Worm (Caenorhabditis elegans): Measurements from ENCODE around the gene R160.12.

R160.12 gene

DNA sequence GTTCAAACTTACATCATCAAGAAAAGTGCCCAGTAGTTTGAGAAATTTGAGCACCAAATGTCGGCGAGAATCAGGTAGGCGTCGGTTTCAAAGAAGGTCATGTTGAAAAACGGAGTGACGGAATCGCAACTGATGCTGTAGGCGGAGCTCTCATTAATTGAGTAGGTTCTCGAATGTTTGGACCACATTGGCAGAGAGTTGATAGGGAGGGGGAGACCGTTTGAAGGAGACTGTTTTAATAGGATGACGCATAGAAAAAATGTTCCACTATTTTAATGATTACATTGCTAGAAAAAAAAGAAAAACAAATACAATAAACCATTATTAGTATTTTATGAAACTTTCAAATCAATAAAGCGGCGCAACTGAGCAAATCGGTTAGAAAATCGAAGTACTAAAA lies 14.4 kb downstream of the R160.12 start, which contains the start of gene F14H12.17:
TSS of gene F14H12.17 (minus strand) at position 101 of the 400 bp plus-strand sequence.
- TF ChIP-seq nfyb-1 (GFP tag; IDR thresholded peaks at IDR 0.05) (no peak), lir-1 (GFP tag; conservative IDR thresholded peaks at IDR 0.05) (no peak), lsy-27 (tag; optimal IDR thresholded peaks at IDR 0.05; ENCODE audit: borderline replicate concordance, insufficient read depth) (no peak)

DNA sequence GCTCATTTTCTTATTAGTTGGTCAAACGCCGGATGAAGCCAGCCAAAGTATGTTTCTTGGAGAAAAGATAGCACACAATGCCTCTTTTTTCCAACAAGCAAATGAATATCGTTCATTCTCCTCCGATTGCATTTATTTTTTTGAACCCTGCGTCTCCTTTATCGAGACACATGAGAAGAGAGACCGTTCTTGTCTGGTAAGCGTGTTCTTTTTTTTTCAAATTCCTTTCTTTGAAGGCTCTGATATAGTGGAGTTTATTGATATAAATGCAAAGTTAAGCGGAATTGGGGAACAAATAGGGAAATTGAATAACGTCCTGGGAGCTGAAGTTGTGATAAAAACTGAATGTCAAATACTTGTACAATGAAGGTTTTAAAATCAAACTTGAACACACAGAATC lies 15.1 kb downstream of the R160.12 start, which contains the start of gene F14H12.7:
TSS of gene F14H12.7 (minus strand) at position 101 of the 400 bp plus-strand sequence.
- no peak for TF ChIP-seq chd-7 (tag; optimal IDR thresholded peaks at IDR 0.05)

DNA sequence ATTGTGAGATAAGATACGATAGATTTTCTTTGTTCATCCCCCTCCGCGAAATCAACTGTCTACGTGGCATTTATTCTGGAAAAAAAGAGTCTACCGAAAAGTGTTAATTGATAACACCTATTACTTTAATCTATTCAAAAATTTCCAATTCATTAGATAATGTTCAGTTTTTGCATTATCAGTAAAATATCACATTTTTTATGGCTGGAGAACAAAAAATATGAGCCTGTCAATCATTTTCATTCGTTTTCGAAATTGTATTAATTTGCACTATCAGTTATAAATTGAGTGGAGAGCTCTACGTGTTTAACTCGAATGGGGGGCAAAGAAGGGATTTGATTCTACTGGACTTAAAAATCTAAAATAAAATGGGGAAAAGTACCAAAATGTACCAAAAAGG lies 18.6 kb downstream of the R160.12 start:
- TF ChIP-seq akir-1 (GFP tag; optimal IDR thresholded peaks at IDR 0.05) (no peak), nhr-80 (tag; optimal IDR thresholded peaks at IDR 0.05) (peak; percentile 58), unc-62 (GFP tag; optimal IDR thresholded peaks at IDR 0.05) (peak; percentile 8), cebp-2 (GFP tag; IDR thresholded peaks at IDR 0.05) (no peak), C06A6.2 (GFP tag; conservative IDR thresholded peaks at IDR 0.05) (no peak), let-526 (GFP tag; IDR thresholded peaks at IDR 0.05) (no peak), Y79H2A.3 (GFP tag; conservative IDR thresholded peaks at IDR 0.05) (no peak), nfya-2 (GFP tag; IDR thresholded peaks at IDR 0.05) (no peak), ztf-26 (tag; optimal IDR thresholded peaks at IDR 0.05) (no peak)

DNA sequence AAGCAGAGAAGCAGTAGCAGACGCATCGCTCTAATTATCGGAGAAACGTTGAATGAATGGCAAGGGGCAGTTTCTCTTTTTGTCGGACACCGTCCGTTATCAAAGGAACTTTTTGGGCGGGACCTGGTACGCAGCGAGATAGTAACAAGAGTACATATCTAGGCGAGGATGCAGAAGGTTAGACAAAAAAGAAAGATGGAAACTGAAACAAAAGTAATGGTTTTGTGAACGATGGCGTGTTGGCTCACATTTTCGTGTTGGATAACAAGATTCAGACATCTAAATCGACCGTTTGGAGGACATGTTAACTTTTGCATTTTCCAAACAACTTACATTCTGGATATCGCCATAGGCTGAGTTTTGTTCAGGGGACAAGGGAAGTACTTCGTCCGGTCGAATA lies 20.1 kb downstream of the R160.12 start, which contains the start of gene F14H12.6:
TSS of gene F14H12.6 (minus strand) at position 101 of the 400 bp plus-strand sequence.
- TF ChIP-seq cebp-1 (GFP tag; IDR thresholded peaks at IDR 0.05) (no peak), cebp-1 (tag; optimal IDR thresholded peaks at IDR 0.05) (no peak), hlh-12 (tag; optimal IDR thresholded peaks at IDR 0.05) (no peak), F37B4.10 (GFP tag; IDR thresholded peaks at IDR 0.05) (no peak), Y53F4B.3 (GFP tag; IDR thresholded peaks at IDR 0.05) (no peak), rcor-1 (GFP tag; IDR thresholded peaks at IDR 0.05) (no peak), hrde-1 (tag; optimal IDR thresholded peaks at IDR 0.05; ENCODE audit: borderline replicate concordance) (no peak), ztf-18 (tag; optimal IDR thresholded peaks at IDR 0.05) (no peak)

DNA sequence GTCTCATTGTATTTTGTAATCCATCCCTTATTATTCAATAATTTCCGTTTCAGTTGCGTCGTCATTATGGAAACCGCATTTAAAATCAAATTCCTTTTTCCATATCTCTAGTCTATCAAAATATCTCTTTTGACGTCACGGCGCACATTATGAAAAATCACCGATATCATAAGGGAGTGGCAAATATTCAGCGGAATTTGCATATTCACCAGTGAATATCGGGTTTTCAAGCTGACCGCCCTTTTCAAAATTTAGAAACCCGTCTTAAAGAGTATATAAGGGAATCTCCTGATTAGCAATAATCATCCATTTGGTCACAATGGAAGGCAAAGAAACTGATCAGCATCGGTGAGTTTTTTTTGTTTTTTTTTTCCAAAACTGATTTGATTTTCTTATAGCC lies 24.3 kb downstream of the R160.12 start, which contains the start of gene col-165:
TSS of gene col-165 (plus strand) at position 301 of the 400 bp plus-strand sequence.
- TF ChIP-seq C17E4.6 (GFP tag; IDR thresholded peaks at IDR 0.05) (no peak), ama-1 (optimal IDR thresholded peaks at IDR 0.05) (no peak), ama-1 (GFP tag; optimal IDR thresholded peaks at IDR 0.05) (no peak), D2030.7 (GFP tag; IDR thresholded peaks at IDR 0.05) (no peak)

DNA sequence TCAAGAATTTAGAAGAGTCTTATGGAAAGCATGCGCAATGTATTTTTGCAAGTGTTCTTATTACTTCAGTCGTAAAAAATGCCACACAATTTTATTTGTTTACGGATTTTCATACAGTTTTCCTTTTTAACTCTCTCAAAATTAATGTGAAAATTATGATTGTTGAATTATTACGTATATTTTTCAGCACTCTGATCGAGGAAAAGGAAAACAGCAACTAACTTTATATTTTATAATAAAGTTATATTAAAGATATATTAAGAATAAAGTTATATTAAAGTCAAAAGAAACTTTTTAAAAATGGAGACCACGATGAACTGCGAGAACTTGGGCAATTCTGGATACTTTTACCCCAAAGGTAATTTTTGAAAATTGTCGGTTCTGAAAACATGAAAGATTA lies 27.4 kb downstream of the R160.12 start, which contains the start of gene F14H12.2:
TSS of gene F14H12.2 (plus strand) at position 301 of the 400 bp plus-strand sequence.
- TF ChIP-seq Y67H2A.10 (GFP tag; conservative IDR thresholded peaks at IDR 0.05) (no peak), egl-44 (GFP tag; IDR thresholded peaks at IDR 0.05) (no peak)

DNA sequence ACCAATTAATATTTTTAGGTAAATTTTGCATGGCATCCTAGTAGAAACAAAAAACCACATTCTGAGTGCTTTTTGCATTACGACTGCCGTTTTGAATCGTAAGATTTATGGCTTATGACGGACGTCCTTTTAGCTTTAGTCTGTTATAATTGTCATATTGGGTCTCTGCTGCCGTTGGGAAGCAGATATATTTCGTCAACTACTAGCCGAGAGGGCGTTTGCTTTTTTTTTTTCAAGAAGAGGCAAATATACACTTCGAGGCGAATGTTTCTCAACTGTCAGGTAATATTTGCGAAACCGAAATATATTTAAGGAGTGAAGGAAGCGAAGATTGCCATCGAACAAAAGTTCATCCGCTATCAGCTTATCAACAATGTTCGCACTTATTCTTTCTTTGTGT lies 33.7 kb downstream of the R160.12 start, which contains the start of gene F14H12.3:
TSS of gene F14H12.3 (plus strand) at position 301 of the 400 bp plus-strand sequence.
- TF ChIP-seq hlh-26 (GFP tag; conservative IDR thresholded peaks at IDR 0.05) (no peak), ekl-4 (GFP tag; IDR thresholded peaks at IDR 0.05) (no peak), somi-1 (GFP tag; optimal IDR thresholded peaks at IDR 0.05) (no peak), snpc-1.1 (tag; optimal IDR thresholded peaks at IDR 0.05; ENCODE audit: insufficient read depth) (no peak), lin-26 (GFP tag; IDR thresholded peaks at IDR 0.05) (no peak), nfya-2 (GFP tag; IDR thresholded peaks at IDR 0.05) (no peak), F52B5.7 (tag; optimal IDR thresholded peaks at IDR 0.05) (no peak), ztf-22 (GFP tag; optimal IDR thresholded peaks at IDR 0.05) (no peak), cebp-2 (GFP tag; IDR thresholded peaks at IDR 0.05) (no peak), dox-1 (GFP tag; IDR thresholded peaks at IDR 0.05) (no peak), K11D2.4 (GFP tag; IDR thresholded peaks at IDR 0.05) (no peak), Y56A3A.18 (GFP tag; IDR thresholded peaks at IDR 0.05) (no peak), tlf-1 (GFP tag; optimal IDR thresholded peaks at IDR 0.05) (no peak)

All from whole organism, young adult.